Fruit fly (Drosophila melanogaster): ENCODE measurements around the gene CycT.

CycT gene

DNA sequence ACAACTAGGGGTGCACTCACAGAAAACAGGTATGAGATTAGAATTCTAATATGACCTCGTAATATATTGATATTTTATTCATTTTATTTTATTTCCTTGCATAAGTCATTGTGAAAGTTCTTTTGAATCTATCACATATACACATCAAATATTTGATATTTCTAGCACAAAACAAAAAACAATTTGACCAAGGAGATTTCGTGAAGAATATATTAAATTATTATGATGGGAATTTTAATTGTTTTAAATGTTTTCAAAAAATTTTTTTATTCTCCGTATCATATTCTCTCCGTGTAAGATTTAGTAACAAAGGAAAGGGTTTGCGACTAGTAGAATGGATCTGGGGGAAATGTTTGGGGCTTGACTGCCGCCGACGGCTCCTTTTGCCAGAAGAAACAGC lies 20.8 kb upstream of the CycT start (continued):
- TF ChIP-seq acj6 (GFP tag; optimal IDR thresholded peaks at IDR 0.05) (peak; percentile 94), Ets21C (GFP tag; optimal IDR thresholded peaks at IDR 0.05) (peak; percentile 41), CG3032 (tag; optimal IDR thresholded peaks at IDR 0.05) (peak; percentile 99), Hr39 (GFP tag; optimal IDR thresholded peaks at IDR 0.05) (peak; percentile 58), achi (GFP tag; optimal IDR thresholded peaks at IDR 0.05) (peak; percentile 93), CG6792 (GFP tag; optimal IDR thresholded peaks at IDR 0.05) (peak; percentile 84), salr (GFP tag; optimal IDR thresholded peaks at IDR 0.05) (peak; percentile 83 to 97), CG16779 (tag; optimal IDR thresholded peaks at IDR 0.05) (peak; percentile 90), eg (GFP tag; IDR thresholded peaks at IDR 0.05) (peak; percentile 80), dsx (GFP tag; optimal IDR thresholded peaks at IDR 0.05; ENCODE audit: poor library complexity, severe bottlenecking) (peak; percentile 97), OdsH (GFP tag; optimal IDR thresholded peaks at IDR 0.05) (peak; percentile 94), CG4318 (GFP tag; optimal IDR thresholded peaks at IDR 0.05) (peak; percentile 89), CG6808 (GFP tag; optimal IDR thresholded peaks at IDR 0.05) (peak; percentile 97), CG9139 (GFP tag; optimal IDR thresholded peaks at IDR 0.05) (peak; percentile 93), CG15336 (GFP tag; IDR thresholded peaks at IDR 0.05) (peak; percentile 90), Sox102F (GFP tag; optimal IDR thresholded peaks at IDR 0.05) (peak; percentile 49), Ets96B (tag; optimal IDR thresholded peaks at IDR 0.05) (peak; percentile 99)

DNA sequence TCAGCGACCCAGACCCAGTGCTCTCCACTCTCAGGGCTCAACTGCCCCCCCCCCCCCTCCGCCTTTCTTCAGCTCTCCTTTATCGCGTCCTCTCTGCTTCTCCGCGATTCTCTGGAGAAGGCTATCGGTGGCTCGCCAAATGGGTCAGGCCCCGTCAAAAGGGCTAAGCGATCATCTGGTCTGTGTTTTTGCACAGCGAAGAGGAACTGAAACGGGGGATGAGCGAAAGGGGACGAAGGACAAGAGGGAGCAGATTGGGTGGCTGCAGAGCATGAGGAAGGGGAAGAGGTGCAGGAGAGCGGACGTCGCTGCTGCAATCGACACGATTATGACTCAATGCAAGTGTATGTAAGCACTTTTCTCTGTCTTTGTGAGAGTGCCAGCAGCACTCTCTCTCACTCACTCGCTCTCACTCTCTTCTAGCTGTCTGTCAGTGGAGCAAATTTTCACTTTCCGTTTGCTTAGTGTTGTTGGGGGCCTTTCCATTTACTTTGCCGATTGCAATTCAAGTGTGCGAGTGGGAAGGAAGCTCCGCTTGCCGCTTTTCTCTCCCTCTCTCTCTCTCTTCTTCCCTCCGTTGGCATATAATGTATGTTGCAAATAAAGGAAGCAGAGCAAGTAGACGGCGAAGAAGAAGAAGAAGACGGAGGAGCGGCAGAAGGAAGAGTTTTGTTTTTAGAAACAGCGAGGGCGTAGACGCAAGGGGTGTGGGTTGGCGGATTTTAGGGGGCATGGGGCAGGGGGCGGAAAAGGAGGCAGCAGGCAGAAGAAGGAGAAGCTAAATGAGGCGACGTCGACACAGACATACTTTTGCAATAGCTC lies 20.2 kb upstream of the CycT start:
- TF ChIP-seq CG3919 (GFP tag; optimal IDR thresholded peaks at IDR 0.05) (no peak), eg (GFP tag; IDR thresholded peaks at IDR 0.05) (no peak; the same call in 1 of the 3 replicates), esn (GFP tag; optimal IDR thresholded peaks at IDR 0.05) (no peak), CG10669 (GFP tag; optimal IDR thresholded peaks at IDR 0.05) (no peak), Hr38 (GFP tag; optimal IDR thresholded peaks at IDR 0.05) (no peak), CG6163 (GFP tag; IDR thresholded peaks at IDR 0.05) (peak; percentile 4; the same call in 1 of the 3 replicates), vri (GFP tag; optimal IDR thresholded peaks at IDR 0.05) (peak; percentile 95), CG1621 (tag; optimal IDR thresholded peaks at IDR 0.05) (peak; percentile 2), topi (GFP tag; optimal IDR thresholded peaks at IDR 0.05) (peak; percentile 35), CG8319 (GFP tag; optimal IDR thresholded peaks at IDR 0.05) (no peak), Smox (GFP tag; optimal IDR thresholded peaks at IDR 0.05) (peak; percentile 2), CG16779 (tag; optimal IDR thresholded peaks at IDR 0.05) (no peak), fkh (GFP tag; optimal IDR thresholded peaks at IDR 0.05) (peak; percentile 6), CG10631 (GFP tag; optimal IDR thresholded peaks at IDR 0.05) (no peak), CG4318 (GFP tag; optimal IDR thresholded peaks at IDR 0.05) (no peak), CG31627 (GFP tag; optimal IDR thresholded peaks at IDR 0.05) (no peak), Met (GFP tag; optimal IDR thresholded peaks at IDR 0.05) (peak; percentile 38), CG8119 (GFP tag; IDR thresholded peaks at IDR 0.05) (peak; percentile 11; the same call in 1 of the 3 replicates), CG32006 (GFP tag; optimal IDR thresholded peaks at IDR 0.05) (no peak), achi (GFP tag; optimal IDR thresholded peaks at IDR 0.05) (peak; percentile 39), CG34406 (GFP tag; optimal IDR thresholded peaks at IDR 0.05) (no peak), Sox15 (GFP tag; optimal IDR thresholded peaks at IDR 0.05) (no peak), CG11762 (GFP tag; optimal IDR thresholded peaks at IDR 0.05; ENCODE audit: insufficient read depth) (peak; percentile 50), Eip75B (GFP tag; optimal IDR thresholded peaks at IDR 0.05) (peak; percentile 88), CG7368 (GFP tag; optimal IDR thresholded peaks at IDR 0.05) (no peak), Sox102F (GFP tag; optimal IDR thresholded peaks at IDR 0.05) (no peak), salr (GFP tag; optimal IDR thresholded peaks at IDR 0.05) (peak in 1 of 2 experiments; percentile 9), Ets21C (GFP tag; optimal IDR thresholded peaks at IDR 0.05) (no peak), spab (GFP tag; optimal IDR thresholded peaks at IDR 0.05) (no peak), Hr4 (GFP tag; optimal IDR thresholded peaks at IDR 0.05) (no peak), Ets96B (tag; optimal IDR thresholded peaks at IDR 0.05) (no peak), CG6808 (GFP tag; optimal IDR thresholded peaks at IDR 0.05) (peak; percentile 6), Lpt (GFP tag; optimal IDR thresholded peaks at IDR 0.05) (peak; percentile 57), fd85E (GFP tag; optimal IDR thresholded peaks at IDR 0.05) (no peak), dsx (GFP tag; optimal IDR thresholded peaks at IDR 0.05; ENCODE audit: poor library complexity, severe bottlenecking) (no peak), Hr39 (GFP tag; optimal IDR thresholded peaks at IDR 0.05) (no peak), Eip78C (GFP tag) (peak; percentile 63), OdsH (GFP tag; optimal IDR thresholded peaks at IDR 0.05) (no peak), cyc (GFP tag; optimal IDR thresholded peaks at IDR 0.05) (no peak), CG6854 (GFP tag; optimal IDR thresholded peaks at IDR 0.05) (peak; percentile 80), CG11294 (GFP tag; IDR thresholded peaks at IDR 0.05) (no peak), pdm3 (GFP tag; optimal IDR thresholded peaks at IDR 0.05) (no peak)
